Worm (Caenorhabditis elegans): ENCODE data around the gene lgc-28.

The lgc-28 gene

ce11 chrII:2624792-2625191 lies at the start of gene lgc-28:
lgc-28 (plus strand) TSS chrII:2625092.
- TF ChIP-seq cebp-2 (GFP tag; IDR thresholded peaks at IDR 0.05) (no peak), hlh-12 (tag; optimal IDR thresholded peaks at IDR 0.05) (no peak), aptf-2 (GFP tag; conservative IDR thresholded peaks at IDR 0.05) (no peak), lin-40 (tag; optimal IDR thresholded peaks at IDR 0.05) (no peak), F33H1.4 (GFP tag; IDR thresholded peaks at IDR 0.05) (no peak), snpc-3.4 (tag; optimal IDR thresholded peaks at IDR 0.05) (no peak), snpc-4 (GFP tag; optimal IDR thresholded peaks at IDR 0.05) (no peak), snpc-4 (tag; optimal IDR thresholded peaks at IDR 0.05) (no peak), repo-1 (tag; optimal IDR thresholded peaks at IDR 0.05) (no peak)

ce11 chrII:2578216-2578615 lies 46.7 kb upstream of the lgc-28 start:
- TF ChIP-seq unc-62 (GFP tag; optimal IDR thresholded peaks at IDR 0.05) (no peak), F39B2.1 (GFP tag; IDR thresholded peaks at IDR 0.05) (no peak), K11D2.4 (GFP tag; IDR thresholded peaks at IDR 0.05) (no peak), dpl-1 (GFP tag; optimal IDR thresholded peaks at IDR 0.05) (no peak), B0336.3 (GFP tag; IDR thresholded peaks at IDR 0.05) (no peak), F22D6.2 (tag; optimal IDR thresholded peaks at IDR 0.05) (no peak), pha-4 (tag; optimal IDR thresholded peaks at IDR 0.05) (no peak), ceh-100 (GFP tag; IDR thresholded peaks at IDR 0.05) (no peak), snpc-1.1 (tag; optimal IDR thresholded peaks at IDR 0.05; ENCODE audit: insufficient read depth) (no peak), Y53F4B.3 (GFP tag; IDR thresholded peaks at IDR 0.05) (no peak), tbx-9 (tag; optimal IDR thresholded peaks at IDR 0.05; ENCODE audit: borderline replicate concordance) (no peak), aptf-2 (GFP tag; conservative IDR thresholded peaks at IDR 0.05) (no peak), athp-1 (tag; optimal IDR thresholded peaks at IDR 0.05) (no peak), cebp-2 (GFP tag; IDR thresholded peaks at IDR 0.05) (no peak)

- TF ChIP-seq lsy-27 (tag; optimal IDR thresholded peaks at IDR 0.05; ENCODE audit: borderline replicate concordance, insufficient read depth) (no peak), ztf-6 (GFP tag; IDR thresholded peaks at IDR 0.05) (no peak), ekl-4 (GFP tag; IDR thresholded peaks at IDR 0.05) (no peak), rcor-1 (GFP tag; IDR thresholded peaks at IDR 0.05) (no peak), Y56A3A.18 (GFP tag; IDR thresholded peaks at IDR 0.05) (no peak), nhr-120 (GFP tag; IDR thresholded peaks at IDR 0.05) (no peak), ztf-3 (GFP tag; optimal IDR thresholded peaks at IDR 0.05) (no peak), zim-3 (tag; optimal IDR thresholded peaks at IDR 0.05) (no peak), ztf-26 (tag; optimal IDR thresholded peaks at IDR 0.05) (no peak), egrh-3 (GFP tag; IDR thresholded peaks at IDR 0.05) (no peak), sdz-38 (tag; optimal IDR thresholded peaks at IDR 0.05) (no peak)
These were observed 41.8 kb upstream of the lgc-28 start, which contains the start of gene sri-74 for ce11 chrII:2583044-2583443. sri-74 (minus strand) TSS chrII:2583144.

- TF ChIP-seq let-607 (tag; optimal IDR thresholded peaks at IDR 0.05) = no peak
- TF ChIP-seq F49E8.2 (tag; optimal IDR thresholded peaks at IDR 0.05; ENCODE audit: insufficient read depth) = no peak
- TF ChIP-seq ztf-6 (GFP tag; IDR thresholded peaks at IDR 0.05) = no peak
- no peak for TF ChIP-seq nhr-27 (tag; optimal IDR thresholded peaks at IDR 0.05)
- TF ChIP-seq ceh-79 (tag; optimal IDR thresholded peaks at IDR 0.05) = no peak
- TF ChIP-seq mxl-1 (tag; optimal IDR thresholded peaks at IDR 0.05) = no peak
- TF ChIP-seq F57A8.1 (GFP tag; optimal IDR thresholded peaks at IDR 0.05) = no peak
- TF ChIP-seq unc-130 (GFP tag; optimal IDR thresholded peaks at IDR 0.05) = no peak
- no peak for TF ChIP-seq rcor-1 (GFP tag; IDR thresholded peaks at IDR 0.05)
- TF ChIP-seq nhr-120 (GFP tag; IDR thresholded peaks at IDR 0.05) = no peak
- no peak for TF ChIP-seq him-1 (tag; optimal IDR thresholded peaks at IDR 0.05)
- TF ChIP-seq hrde-1 (tag; optimal IDR thresholded peaks at IDR 0.05; ENCODE audit: borderline replicate concordance) = no peak
- TF ChIP-seq K11D2.4 (GFP tag; IDR thresholded peaks at IDR 0.05) = no peak
- no peak for TF ChIP-seq B0261.1 (tag; optimal IDR thresholded peaks at IDR 0.05)
- TF ChIP-seq Y95B8A.8 (GFP tag; IDR thresholded peaks at IDR 0.05) = no peak
- TF ChIP-seq nhr-80 (tag; optimal IDR thresholded peaks at IDR 0.05) = no peak
These were observed 39.4 kb upstream of the lgc-28 start, which contains the start of gene sri-36 for ce11 chrII:2585493-2585892. sri-36 (minus strand) TSS chrII:2585593.
